Worm (Caenorhabditis elegans) whole organism, L1 larva: ENCODE results near the gene F02C12.2.
"Not testable (repeated sequence)": the region's sequence is repeated elsewhere in the genome, so short reads cannot be mapped to it uniquely, and the experiment has no call there.

Experiments used
- C04F5.9 ChIP-seq: sonication (generic microtip); optimal IDR thresholded peaks from 2 replicates; lab custom pipeline; 2016; ENCODE audit warnings: missing genetic modification characterization, missing compliant biosample characterization
- aha-1 ChIP-seq: fragments of 150-350 bp; optimal IDR thresholded peaks from 2 replicates; lab custom pipeline; 2014; ENCODE audit warnings: missing biosample characterization, missing genetic modification characterization
- alr-1 ChIP-seq: fragments of 200-800 bp; sonication (Bioruptor generic); optimal IDR thresholded peaks from 2 replicates; lab custom pipeline; 2018; ENCODE audit warnings: borderline replicate concordance, mild to moderate bottlenecking, missing genetic modification characterization, missing compliant biosample characterization
- blmp-1 ChIP-seq: fragments of 150-350 bp; optimal IDR thresholded peaks from 2 replicates; lab custom pipeline; 2014; ENCODE audit warnings: missing biosample characterization, missing genetic modification characterization
- ceh-63 ChIP-seq: fragments of 200-800 bp; sonication (Bioruptor generic); optimal IDR thresholded peaks from 2 replicates; lab custom pipeline; 2018; ENCODE audit warnings: mild to moderate bottlenecking, missing genetic modification characterization, missing compliant biosample characterization
- ceh-82 ChIP-seq, 3 experiments: fragments of 150-350 bp in 1 of 3; sonication (generic microtip) in 2 of 3; optimal IDR thresholded peaks; 2 replicates each; lab custom pipeline; 2014 to 2017; ENCODE audit warnings: missing biosample characterization in 3 of 3, missing genetic modification characterization in 3 of 3
- dpl-1 ChIP-seq, 3 experiments: fragments of 150-350 bp in 2 of 3; sonication (generic microtip) in 1 of 3; optimal IDR thresholded peaks; 2 replicates each; lab custom pipeline; 2014 to 2017; ENCODE audit warnings: missing biosample characterization in 3 of 3, missing genetic modification characterization in 3 of 3, missing genetic modification reagents in 3 of 3
- dsc-1 ChIP-seq: sonication (generic microtip); optimal IDR thresholded peaks from 2 replicates; lab custom pipeline; 2016; ENCODE audit warnings: mild to moderate bottlenecking, missing genetic modification characterization, missing compliant biosample characterization
- efl-1 ChIP-seq, 4 experiments: fragments of 150-350 bp; optimal IDR thresholded peaks in 3 of 4; peaks in 1 of 4; 1 replicate in 1 of 4; 2 replicates in 3 of 4; lab custom pipeline; 2014; ENCODE audit warnings: missing biosample characterization in 2 of 4, missing genetic modification characterization in 2 of 4, missing genetic modification reagents in 2 of 4
- egl-27 ChIP-seq, 2 experiments: fragments of 150-350 bp in 1 of 2; sonication (generic microtip); optimal IDR thresholded peaks; 3 replicates each; lab custom pipeline; 2017 to 2018; ENCODE audit warnings: missing biosample characterization in 2 of 2, missing genetic modification characterization in 2 of 2, missing genetic modification reagents in 2 of 2
- elt-2 ChIP-seq: sonication (generic microtip); optimal IDR thresholded peaks from 2 replicates; lab custom pipeline; 2016; ENCODE audit warnings: missing genetic modification characterization, mild to moderate bottlenecking, inconsistent platforms, missing compliant biosample characterization, missing genetic modification reagents
- elt-3 ChIP-seq, 6 experiments: fragments of 150-350 bp in 1 of 6; sonication (generic microtip); optimal IDR thresholded peaks; 2 replicates each; lab custom pipeline; 2017 to 2018; ENCODE audit warnings: missing biosample characterization in 6 of 6, missing genetic modification characterization in 6 of 6, inconsistent platforms in 1 of 6
- fkh-10 ChIP-seq: sonication (generic microtip); optimal IDR thresholded peaks from 2 replicates; lab custom pipeline; 2017; ENCODE audit warnings: missing biosample characterization, missing genetic modification reagents, missing genetic modification characterization
- hlh-17 ChIP-seq: fragments of 200-800 bp; sonication (Bioruptor generic); optimal IDR thresholded peaks from 2 replicates; lab custom pipeline; 2018; ENCODE audit warnings: missing genetic modification characterization, mild to moderate bottlenecking, missing compliant biosample characterization, moderate library complexity, borderline replicate concordance
- hpl-2 ChIP-seq: fragments of 150-350 bp; optimal IDR thresholded peaks from 2 replicates; lab custom pipeline; 2014; ENCODE audit warnings: missing biosample characterization, missing genetic modification reagents, missing genetic modification characterization
- lin-13 ChIP-seq: fragments of 150-350 bp; optimal IDR thresholded peaks from 2 replicates; lab custom pipeline; 2014; ENCODE audit warnings: missing biosample characterization, missing genetic modification reagents, missing genetic modification characterization
- lin-14 ChIP-seq: fragments of 200-800 bp; sonication (Bioruptor generic); optimal IDR thresholded peaks from 2 replicates; lab custom pipeline; 2018; ENCODE audit warnings: mild to moderate bottlenecking, missing genetic modification characterization, moderate library complexity, missing compliant biosample characterization
- lin-35 ChIP-seq, 2 experiments: fragments of 150-350 bp; optimal IDR thresholded peaks; 2 replicates each; lab custom pipeline; 2014; ENCODE audit warnings: missing biosample characterization in 2 of 2, missing genetic modification characterization in 2 of 2, missing genetic modification reagents in 2 of 2
- lin-39 ChIP-seq: fragments of 150-350 bp; optimal IDR thresholded peaks from 2 replicates; lab custom pipeline; 2014; ENCODE audit warnings: missing biosample characterization, missing genetic modification reagents, missing genetic modification characterization
- lsy-2 ChIP-seq, 2 experiments: fragments of 150-350 bp; optimal IDR thresholded peaks; 2 replicates each; lab custom pipeline; 2014; ENCODE audit warnings: missing biosample characterization in 2 of 2, missing genetic modification characterization in 2 of 2
- mdl-1 ChIP-seq, 2 experiments: fragments of 150-350 bp; optimal IDR thresholded peaks; 2 replicates each; lab custom pipeline; 2014 to 2017; ENCODE audit warnings: missing biosample characterization in 2 of 2, missing genetic modification characterization in 2 of 2, inconsistent platforms in 1 of 2
- mep-1 ChIP-seq: fragments of 150-350 bp; optimal IDR thresholded peaks from 2 replicates; lab custom pipeline; 2014; ENCODE audit warnings: missing biosample characterization, missing genetic modification characterization
- nhr-11 ChIP-seq: fragments of 150-350 bp; optimal IDR thresholded peaks from 2 replicates; lab custom pipeline; 2014; ENCODE audit warnings: missing biosample characterization, missing genetic modification characterization
- nhr-20 ChIP-seq: sonication (generic microtip); optimal IDR thresholded peaks from 2 replicates; lab custom pipeline; 2016; ENCODE audit warnings: mild to moderate bottlenecking, missing genetic modification characterization, missing compliant biosample characterization
- nhr-237 ChIP-seq: fragments of 150-350 bp; optimal IDR thresholded peaks from 2 replicates; lab custom pipeline; 2014; ENCODE audit warnings: missing biosample characterization, missing genetic modification characterization
- nhr-47 ChIP-seq: sonication (generic microtip); optimal IDR thresholded peaks from 2 replicates; lab custom pipeline; 2016; ENCODE audit warnings: mild to moderate bottlenecking, missing genetic modification characterization, moderate library complexity, missing compliant biosample characterization
- nhr-76 ChIP-seq: sonication (generic microtip); optimal IDR thresholded peaks from 2 replicates; lab custom pipeline; 2017; ENCODE audit warnings: missing biosample characterization, missing genetic modification characterization
- nhr-85 ChIP-seq: sonication (generic microtip); peaks from one replicate; lab custom pipeline; 2016; ENCODE audit warnings: missing genetic modification characterization, inconsistent platforms, missing compliant biosample characterization
- nhr-90 ChIP-seq: sonication (generic microtip); optimal IDR thresholded peaks from 2 replicates; lab custom pipeline; 2016; ENCODE audit warnings: mild to moderate bottlenecking, missing genetic modification characterization, missing compliant biosample characterization; ENCODE audit not compliant: poor library complexity
- rnt-1 ChIP-seq: sonication (generic microtip); optimal IDR thresholded peaks from 2 replicates; lab custom pipeline; 2016; ENCODE audit warnings: mild to moderate bottlenecking, missing genetic modification characterization, moderate library complexity, missing compliant biosample characterization
- skn-1 ChIP-seq: fragments of 150-350 bp; optimal IDR thresholded peaks from 2 replicates; lab custom pipeline; 2014; ENCODE audit warnings: missing biosample characterization, missing genetic modification characterization
- snu-23 ChIP-seq: sonication (generic microtip); optimal IDR thresholded peaks from 2 replicates; lab custom pipeline; 2016; ENCODE audit warnings: missing genetic modification characterization, missing compliant biosample characterization
- sox-4 ChIP-seq: sonication (generic microtip); optimal IDR thresholded peaks from 2 replicates; lab custom pipeline; 2016; ENCODE audit warnings: missing genetic modification characterization, missing compliant biosample characterization
- sptf-1 ChIP-seq: fragments of 150-350 bp; optimal IDR thresholded peaks from 2 replicates; lab custom pipeline; 2014; ENCODE audit warnings: missing biosample characterization, missing genetic modification characterization
- unc-62 ChIP-seq: fragments of 150-350 bp; optimal IDR thresholded peaks from 2 replicates; lab custom pipeline; 2014; ENCODE audit warnings: missing biosample characterization, missing genetic modification reagents, missing genetic modification characterization
- unc-86 ChIP-seq: sonication (generic microtip); optimal IDR thresholded peaks from 2 replicates; lab custom pipeline; 2016; ENCODE audit warnings: missing genetic modification characterization, missing compliant biosample characterization

The F02C12.2 gene

ce11 chrX:13435790-13436472, 36.8 kb upstream of the F02C12.2 start, which contains the start of gene jmjd-3.3:
Gene jmjd-3.3 (plus strand): TSS chrX:13436422.
- no peak for TF ChIP-seq lsy-2 (tag; optimal IDR thresholded peaks at IDR 0.05; lab: Kevin White, UChicago)
- TF ChIP-seq efl-1 (optimal IDR thresholded peaks at IDR 0.05; lab: Kevin White, UChicago) = no peak
- TF ChIP-seq efl-1 (GFP tag; optimal IDR thresholded peaks at IDR 0.05 in 1 of 2; lab: Kevin White, UChicago) = peak in 1 of 2 experiments; percentile 43

- TF ChIP-seq lin-13 (GFP tag; lab: Kevin White, UChicago) (no peak), dsc-1 (tag; lab: Kevin White, UChicago) (peak; percentile 21)
Observed at ce11 chrX:13435116-13435515, 36.0 kb upstream of the F02C12.2 start.

- not testable (repeated sequence) for TF ChIP-seq lin-14 (GFP tag; lab: Kevin White, UChicago); lin-39; nhr-237
- TF ChIP-seq, all 84 proteins: peak for 0; not testable (repeated sequence) for 84
Observed at ce11 chrX:13431388-13431787, 32.3 kb upstream of the F02C12.2 start, which contains the start of gene C29F7.10. Gene C29F7.10 (minus strand): TSS chrX:13431488.

- not testable (repeated sequence) for TF ChIP-seq dpl-1 (GFP tag; optimal IDR thresholded peaks at IDR 0.05; lab: Kevin White, UChicago); sox-4 (tag; lab: Kevin White, UChicago); snu-23 (GFP tag; lab: Kevin White, UChicago)
Observed at ce11 chrX:13428755-13429154, 29.6 kb upstream of the F02C12.2 start, which contains the start of gene fkh-4. Gene fkh-4 (minus strand): TSS chrX:13428855.

ce11 chrX:13423340-13423739, 24.2 kb upstream of the F02C12.2 start, which contains the start of gene fkh-3:
Gene fkh-3 (minus strand): TSS chrX:13423440.
- no peak for TF ChIP-seq lin-14 (GFP tag; lab: Kevin White, UChicago)
- no peak for TF ChIP-seq snu-23 (GFP tag; lab: Kevin White, UChicago)
- TF ChIP-seq nhr-20 = no peak
- no peak for TF ChIP-seq nhr-90 (tag; lab: Kevin White, UChicago)
- no peak for TF ChIP-seq nhr-11 (tag; lab: Kevin White, UChicago)
- no peak for TF ChIP-seq hpl-2
- no peak for TF ChIP-seq lin-35 (GFP tag; optimal IDR thresholded peaks at IDR 0.05; lab: Kevin White, UChicago)
- TF ChIP-seq fkh-10 (GFP tag; lab: Kevin White, UChicago) = no peak
- no peak for TF ChIP-seq ceh-63
- no peak for TF ChIP-seq aha-1 (tag; lab: Kevin White, UChicago)
- no peak for TF ChIP-seq hlh-17
- no peak for TF ChIP-seq alr-1 (tag; lab: Kevin White, UChicago)
- TF ChIP-seq C04F5.9 (tag; lab: Kevin White, UChicago) = no peak
- no peak for TF ChIP-seq unc-86 (tag; lab: Kevin White, UChicago)
- TF ChIP-seq skn-1 = no peak
- TF ChIP-seq nhr-76 (tag; lab: Kevin White, UChicago) = no peak

- peak; percentile 57 for TF ChIP-seq elt-2
- TF ChIP-seq lin-39 = no peak
- TF ChIP-seq lin-35 (GFP tag; optimal IDR thresholded peaks at IDR 0.05; lab: Kevin White, UChicago) = peak in 1 of 2 experiments; percentile 3
- no peak for TF ChIP-seq unc-62 (GFP tag; lab: Kevin White, UChicago)
Observed at ce11 chrX:13421068-13421467, 21.9 kb upstream of the F02C12.2 start.

- peak; percentile 23 for TF ChIP-seq rnt-1 (tag; lab: Kevin White, UChicago)
- peak; percentile 64 for TF ChIP-seq lin-14 (GFP tag; lab: Kevin White, UChicago)
- no peak for TF ChIP-seq mdl-1 (tag; optimal IDR thresholded peaks at IDR 0.05; lab: Kevin White, UChicago)
- TF ChIP-seq lin-35 (GFP tag; optimal IDR thresholded peaks at IDR 0.05; lab: Kevin White, UChicago) = peak in 1 of 2 experiments; percentile 17
- TF ChIP-seq sptf-1 (tag; lab: Kevin White, UChicago) = no peak
- no peak for TF ChIP-seq alr-1 (tag; lab: Kevin White, UChicago)
- TF ChIP-seq nhr-85 (tag; lab: Kevin White, UChicago) = peak; percentile 67
- no peak for TF ChIP-seq mep-1 (tag; lab: Kevin White, UChicago)
- TF ChIP-seq hpl-2 = no peak
- TF ChIP-seq dsc-1 (tag; lab: Kevin White, UChicago) = no peak
- TF ChIP-seq snu-23 (GFP tag; lab: Kevin White, UChicago) = peak; percentile 42
- TF ChIP-seq blmp-1 (tag; lab: Kevin White, UChicago) = peak; percentile 62
- peak in 1 of 6 experiments; percentile 27 for TF ChIP-seq elt-3 (tag; optimal IDR thresholded peaks at IDR 0.05; lab: Kevin White, UChicago)
- TF ChIP-seq nhr-20 = peak; percentile 21
- peak; percentile 7 for TF ChIP-seq nhr-47
- no peak for TF ChIP-seq egl-27 (tag; optimal IDR thresholded peaks at IDR 0.05; lab: Kevin White, UChicago)
- no peak for TF ChIP-seq ceh-82 (tag; optimal IDR thresholded peaks at IDR 0.05; lab: Kevin White, UChicago)
- peak in 1 of 2 experiments; percentile 21 for TF ChIP-seq efl-1 (optimal IDR thresholded peaks at IDR 0.05; lab: Kevin White, UChicago)
- no peak for TF ChIP-seq efl-1 (GFP tag; optimal IDR thresholded peaks at IDR 0.05 in 1 of 2; lab: Kevin White, UChicago)
Observed at ce11 chrX:13419884-13420339, 20.8 kb upstream of the F02C12.2 start, which contains the start of gene C29F7.3. Gene C29F7.3 (minus strand): TSS chrX:13419934.
